Fruit fly (Drosophila melanogaster): ENCODE results near the gene CG14220.

dm6 chrX:19598503-19598902 lies 3.1 kb downstream of the CG14220 start:
- no peak for TF ChIP-seq dsf (GFP tag; optimal IDR thresholded peaks at IDR 0.05; ENCODE audit: borderline replicate concordance)
- TF ChIP-seq Hnf4 (GFP tag; optimal IDR thresholded peaks at IDR 0.05) = no peak
- TF ChIP-seq pan (optimal IDR thresholded peaks at IDR 0.05) = no peak
- TF ChIP-seq foxo (GFP tag; optimal IDR thresholded peaks at IDR 0.05) = no peak

All from whole organism, wandering third instar larva.